Fruit fly (Drosophila melanogaster) whole organism, embryonic: Measurements from ENCODE around the gene CG13653.

ENCODE experiments used
- Adf1 ChIP-seq: fragments of 200-800 bp; sonication (Bioruptor generic); IDR thresholded peaks from 2 replicates; pipeline ENCODE4 v1.3.6; 2022; ENCODE audit warnings: missing biosample characterization, missing genetic modification characterization
- BtbVII ChIP-seq: fragments of 200-800 bp; sonication (Bioruptor generic); optimal IDR thresholded peaks from 3 replicates; lab custom pipeline; 2017; ENCODE audit warnings: missing biosample characterization, mild to moderate bottlenecking, missing genetic modification characterization
- CG10267 ChIP-seq: fragments of 200-800 bp; sonication (Bioruptor generic); optimal IDR thresholded peaks from 2 replicates; lab custom pipeline; 2018; ENCODE audit warnings: missing biosample characterization, mild to moderate bottlenecking, missing genetic modification characterization, moderate library complexity
- CG11504 ChIP-seq: fragments of 200-800 bp; sonication (Bioruptor generic); optimal IDR thresholded peaks from 3 replicates; lab custom pipeline; 2019; ENCODE audit warnings: missing biosample characterization, mild to moderate bottlenecking, missing genetic modification characterization, moderate library complexity
- CG13424 ChIP-seq: fragments of 200-800 bp; sonication (Bioruptor generic); optimal IDR thresholded peaks from 2 replicates; lab custom pipeline; 2019; ENCODE audit warnings: missing biosample characterization, mild to moderate bottlenecking, missing genetic modification characterization, moderate library complexity
- CG14050 ChIP-seq: fragments of 200-800 bp; sonication (Bioruptor generic); IDR thresholded peaks from 3 replicates; pipeline ENCODE4 v1.3.6; 2022; ENCODE audit warnings: missing biosample characterization, missing genetic modification characterization
- CG15011 ChIP-seq: fragments of 200-800 bp; sonication (Bioruptor generic); optimal IDR thresholded peaks from 3 replicates; lab custom pipeline; 2018; ENCODE audit warnings: missing biosample characterization, mild to moderate bottlenecking, missing genetic modification characterization
- CG16863 ChIP-seq: fragments of 200-800 bp; sonication (Bioruptor generic); optimal IDR thresholded peaks from 3 replicates; lab custom pipeline; 2016; ENCODE audit warnings: missing biosample characterization, missing genetic modification characterization
- CG17328 ChIP-seq: fragments of 200-800 bp; sonication (Bioruptor generic); IDR thresholded peaks from 2 replicates; pipeline ENCODE4 v1.3.6; 2022; ENCODE audit warnings: missing biosample characterization, missing genetic modification characterization
- CG17359 ChIP-seq: fragments of 200-800 bp; sonication (Bioruptor generic); optimal IDR thresholded peaks from 3 replicates; lab custom pipeline; 2018; ENCODE audit warnings: missing biosample characterization, mild to moderate bottlenecking, missing genetic modification characterization, moderate library complexity
- CG18262 ChIP-seq: fragments of 200-800 bp; optimal IDR thresholded peaks from 3 replicates; lab custom pipeline; 2019; ENCODE audit warnings: missing biosample characterization, mild to moderate bottlenecking, missing genetic modification characterization, moderate library complexity
- CG18476 ChIP-seq: fragments of 200-800 bp; sonication (Bioruptor generic); optimal IDR thresholded peaks from 2 replicates; lab custom pipeline; 2016; ENCODE audit warnings: missing biosample characterization, mild to moderate bottlenecking, missing genetic modification characterization
- CG2120 ChIP-seq: fragments of 200-800 bp; sonication (Bioruptor generic); optimal IDR thresholded peaks from 3 replicates; lab custom pipeline; 2016; ENCODE audit warnings: missing biosample characterization, missing genetic modification characterization
- CG31388 ChIP-seq: fragments of 200-800 bp; sonication (Bioruptor generic); optimal IDR thresholded peaks from 2 replicates; lab custom pipeline; 2016; ENCODE audit warnings: missing biosample characterization, missing genetic modification characterization
- CG31441 ChIP-seq: fragments of 200-800 bp; sonication (Bioruptor generic); IDR thresholded peaks from 2 replicates; pipeline ENCODE4 v1.3.6; 2022; ENCODE audit warnings: missing biosample characterization, missing genetic modification characterization
- CG33557 ChIP-seq: fragments of 200-800 bp; sonication (Bioruptor generic); optimal IDR thresholded peaks from 2 replicates; lab custom pipeline; 2019; ENCODE audit warnings: missing biosample characterization, mild to moderate bottlenecking, missing genetic modification characterization, moderate library complexity
- CG34376 ChIP-seq: fragments of 200-800 bp; sonication (Bioruptor generic); optimal IDR thresholded peaks from 2 replicates; lab custom pipeline; 2018; ENCODE audit warnings: missing biosample characterization, mild to moderate bottlenecking, missing genetic modification characterization
- CG4707 ChIP-seq: fragments of 200-800 bp; sonication (Bioruptor generic); optimal IDR thresholded peaks from 2 replicates; lab custom pipeline; 2018; ENCODE audit warnings: missing biosample characterization, mild to moderate bottlenecking, missing genetic modification characterization, moderate library complexity
- CG4820 ChIP-seq: fragments of 200-800 bp; sonication (Bioruptor generic); optimal IDR thresholded peaks from 3 replicates; lab custom pipeline; 2016; ENCODE audit warnings: missing biosample characterization, missing genetic modification characterization
- CG4854 ChIP-seq: fragments of 200-800 bp; sonication (Bioruptor generic); optimal IDR thresholded peaks from 2 replicates; lab custom pipeline; 2016; ENCODE audit warnings: missing biosample characterization, missing genetic modification characterization, inconsistent platforms
- CG5180 ChIP-seq: fragments of 200-800 bp; sonication (Bioruptor generic); optimal IDR thresholded peaks from 3 replicates; lab custom pipeline; 2017; ENCODE audit warnings: missing biosample characterization, missing genetic modification characterization, mild to moderate bottlenecking, moderate library complexity, missing genetic modification reagents
- CG7357 ChIP-seq: fragments of 200-800 bp; sonication (Bioruptor generic); IDR thresholded peaks from 3 replicates; pipeline ENCODE4 v1.3.6; 2022; ENCODE audit warnings: missing biosample characterization, missing genetic modification characterization
- CG7556 ChIP-seq: fragments of 200-800 bp; sonication (Bioruptor generic); optimal IDR thresholded peaks from 2 replicates; lab custom pipeline; 2017; ENCODE audit warnings: missing biosample characterization, mild to moderate bottlenecking, missing genetic modification characterization
- CG7963 ChIP-seq: fragments of 200-800 bp; sonication (Bioruptor generic); IDR thresholded peaks from 3 replicates; pipeline ENCODE4 v1.3.6; 2022; ENCODE audit warnings: missing biosample characterization, missing genetic modification characterization; ENCODE audit not compliant: partially characterized antibody
- CG9817 ChIP-seq: fragments of 200-800 bp; sonication (Bioruptor generic); optimal IDR thresholded peaks from 2 replicates; lab custom pipeline; 2018; ENCODE audit warnings: missing biosample characterization, mild to moderate bottlenecking, missing genetic modification characterization, moderate library complexity
- Camta ChIP-seq: fragments of 200-800 bp; sonication (Bioruptor generic); optimal IDR thresholded peaks from 2 replicates; lab custom pipeline; 2016; ENCODE audit warnings: missing biosample characterization, missing genetic modification characterization
- E2f1 ChIP-seq: fragments of 200-800 bp; sonication (Bioruptor generic); IDR thresholded peaks from 2 replicates; pipeline ENCODE4 v1.3.6; 2022; ENCODE audit warnings: missing biosample characterization, missing genetic modification characterization
- HLH3B ChIP-seq: fragments of 200-800 bp; sonication (Bioruptor generic); IDR thresholded peaks from 2 replicates; pipeline ENCODE4 v1.3.6; 2022; ENCODE audit warnings: missing biosample characterization, missing genetic modification characterization
- Sox102F ChIP-seq: fragments of 200-800 bp; sonication (Bioruptor generic); optimal IDR thresholded peaks from 2 replicates; lab custom pipeline; 2018; ENCODE audit warnings: missing biosample characterization, mild to moderate bottlenecking, missing genetic modification characterization, moderate library complexity
- TFAM ChIP-seq: fragments of 200-800 bp; sonication (Bioruptor generic); optimal IDR thresholded peaks from 2 replicates; lab custom pipeline; 2017; ENCODE audit warnings: missing biosample characterization, missing genetic modification characterization, inconsistent platforms
- Taf1 ChIP-seq: fragments of 200-800 bp; sonication (Bioruptor generic); IDR thresholded peaks from 2 replicates; pipeline ENCODE4 v1.3.6; 2022; ENCODE audit warnings: missing biosample characterization, missing genetic modification characterization
- Xrp1 ChIP-seq: fragments of 200-800 bp; sonication (Bioruptor generic); IDR thresholded peaks from 2 replicates; pipeline ENCODE4 v1.3.6; 2022; ENCODE audit warnings: missing biosample characterization, missing genetic modification characterization
- ap ChIP-seq: fragments of 200-800 bp; sonication (Bioruptor generic); IDR thresholded peaks from 2 replicates; pipeline ENCODE4 v1.3.6; 2022; ENCODE audit warnings: missing biosample characterization, missing genetic modification characterization
- ato ChIP-seq: fragments of 200-800 bp; sonication (Bioruptor generic); IDR thresholded peaks from 2 replicates; pipeline ENCODE4 v1.3.6; 2022; ENCODE audit warnings: missing biosample characterization, missing genetic modification characterization; ENCODE audit not compliant: partially characterized antibody
- cg ChIP-seq: fragments of 200-800 bp; sonication (Bioruptor generic); optimal IDR thresholded peaks from 3 replicates; lab custom pipeline; 2019; ENCODE audit warnings: missing biosample characterization, mild to moderate bottlenecking, missing genetic modification characterization, moderate library complexity
- chn ChIP-seq: fragments of 200-800 bp; sonication (Bioruptor generic); optimal IDR thresholded peaks from 2 replicates; lab custom pipeline; 2016; ENCODE audit warnings: missing biosample characterization, missing genetic modification characterization
- danr ChIP-seq: fragments of 200-800 bp; sonication (Bioruptor generic); IDR thresholded peaks from 2 replicates; pipeline ENCODE4 v1.3.6; 2022; ENCODE audit warnings: missing biosample characterization, missing genetic modification characterization
- fd102C ChIP-seq: fragments of 200-800 bp; sonication (Bioruptor generic); optimal IDR thresholded peaks from 2 replicates; lab custom pipeline; 2018; ENCODE audit warnings: missing biosample characterization, mild to moderate bottlenecking, missing genetic modification characterization, moderate library complexity
- fu2 ChIP-seq: fragments of 200-800 bp; sonication (Bioruptor generic); optimal IDR thresholded peaks from 2 replicates; lab custom pipeline; 2016; ENCODE audit warnings: missing biosample characterization, missing genetic modification characterization
- gsb ChIP-seq: fragments of 200-800 bp; sonication (Bioruptor generic); IDR thresholded peaks from 2 replicates; pipeline ENCODE4 v1.3.6; 2022; ENCODE audit warnings: missing biosample characterization, missing genetic modification characterization
- hkb ChIP-seq, 2 experiments: fragments of 200-800 bp in 1 of 2; fragments of >200 bp in 1 of 2; sonication (Bioruptor generic) in 1 of 2; IDR thresholded peaks in 1 of 2; optimal IDR thresholded peaks in 1 of 2; 2 replicates each; pipeline versions ENCODE4 v1.3.6 to Lab custom; 2017 to 2022; ENCODE audit warnings: missing biosample characterization in 1 of 2, missing genetic modification characterization in 1 of 2
- jing ChIP-seq: fragments of 200-800 bp; sonication (Bioruptor generic); optimal IDR thresholded peaks from 2 replicates; lab custom pipeline; 2018; ENCODE audit warnings: missing biosample characterization, mild to moderate bottlenecking, missing genetic modification characterization
- nerfin-2 ChIP-seq: fragments of 200-800 bp; sonication (Bioruptor generic); IDR thresholded peaks from 2 replicates; pipeline ENCODE4 v1.3.6; 2022; ENCODE audit warnings: missing biosample characterization, missing genetic modification characterization; ENCODE audit not compliant: partially characterized antibody
- prd ChIP-seq, 3 experiments: fragments of >200 bp in 2 of 3; fragments of 200-800 bp in 1 of 3; sonication (Bioruptor generic) in 1 of 3; optimal IDR thresholded peaks in 2 of 3; IDR thresholded peaks in 1 of 3; 2 replicates in 2 of 3; 3 replicates in 1 of 3; pipeline versions ENCODE4 v1.3.6 to Lab custom; 2017 to 2022; ENCODE audit warnings: missing biosample characterization in 1 of 3, missing genetic modification characterization in 1 of 3
- repo ChIP-seq: fragments of 200-800 bp; sonication (Bioruptor generic); optimal IDR thresholded peaks from 2 replicates; lab custom pipeline; 2016; ENCODE audit warnings: missing biosample characterization, missing genetic modification characterization
- rib ChIP-seq: fragments of 200-800 bp; sonication (Bioruptor generic); IDR thresholded peaks from 2 replicates; pipeline ENCODE4 v1.3.6; 2022; ENCODE audit warnings: missing biosample characterization, missing genetic modification characterization
- run ChIP-seq: fragments of 200-800 bp; sonication (Bioruptor generic); optimal IDR thresholded peaks from 3 replicates; lab custom pipeline; 2018; ENCODE audit warnings: missing biosample characterization, mild to moderate bottlenecking, missing genetic modification characterization
- sug ChIP-seq: fragments of 200-800 bp; optimal IDR thresholded peaks from 2 replicates; lab custom pipeline; 2019; ENCODE audit warnings: missing biosample characterization, mild to moderate bottlenecking, missing genetic modification characterization, moderate library complexity
- usp ChIP-seq: fragments of >200 bp; optimal IDR thresholded peaks from 2 replicates; lab custom pipeline; 2017; ENCODE audit warnings: missing biosample characterization, missing genetic modification characterization
- zfh1 ChIP-seq: fragments of 200-800 bp; sonication (Bioruptor generic); IDR thresholded peaks from 3 replicates; pipeline ENCODE4 v1.3.6; 2022; ENCODE audit warnings: missing biosample characterization, missing genetic modification characterization

CG13653 gene

DNA sequence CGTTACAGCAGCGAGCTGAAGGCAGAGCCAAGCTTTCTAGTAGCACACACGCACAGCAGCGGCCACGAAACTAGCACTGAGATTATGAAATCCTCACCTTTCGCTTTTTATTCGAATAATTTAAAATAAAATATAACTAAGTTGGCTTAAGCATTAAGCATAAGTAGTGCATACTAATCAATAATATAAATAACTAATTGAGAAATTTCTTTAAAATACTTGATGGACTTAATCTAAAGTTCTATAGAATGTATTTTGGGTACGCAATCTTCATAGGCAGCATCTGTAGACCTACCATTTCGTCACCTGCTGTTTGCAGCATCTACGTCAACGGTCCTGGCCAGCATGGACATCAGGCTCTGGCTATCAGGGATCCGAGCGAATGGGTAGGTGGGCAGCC lies 43.0 kb upstream of the CG13653 start (continued):
- TF ChIP-seq CG13424 (tag; lab: Kevin White, UChicago), result peak; percentile 36
- TF ChIP-seq ap (GFP tag; lab: Robert Waterston, UW), result no peak
- no peak for TF ChIP-seq CG14050 (GFP tag; lab: Robert Waterston, UW)
- no peak for TF ChIP-seq gsb (GFP tag; lab: Robert Waterston, UW)
- TF ChIP-seq CG16863, result no peak
- TF ChIP-seq CG10267 (tag; lab: Kevin White, UChicago), result peak; percentile 22
- TF ChIP-seq usp (GFP tag; lab: Kevin White, UChicago), result no peak
- TF ChIP-seq CG2120 (GFP tag; lab: Kevin White, UChicago), result peak; percentile 36
- no peak for TF ChIP-seq CG15011
- no peak for TF ChIP-seq CG33557
- peak; percentile 32 for TF ChIP-seq sug (tag; lab: Kevin White, UChicago)
- TF ChIP-seq zfh1, result no peak
- TF ChIP-seq CG18476 (GFP tag; lab: Kevin White, UChicago), result no peak
- no peak for TF ChIP-seq rib (GFP tag; lab: Robert Waterston, UW)
- no peak for TF ChIP-seq ato (GFP tag; lab: Robert Waterston, UW)
- no peak for TF ChIP-seq CG4854
- TF ChIP-seq nerfin-2 (GFP tag; lab: Robert Waterston, UW), result no peak
- no peak for TF ChIP-seq CG17328 (GFP tag; lab: Robert Waterston, UW)
- 0 out of 3 replicates have a peak, but pooled peaks have one; percentile 25 for TF ChIP-seq CG7357 (GFP tag; lab: Robert Waterston, UW)
- TF ChIP-seq cg (GFP tag; lab: Kevin White, UChicago), result no peak
- peak; percentile 39; the same call in 1 of the 2 replicates for TF ChIP-seq CG31441 (GFP tag; lab: Robert Waterston, UW)
- TF ChIP-seq Camta (GFP tag; lab: Kevin White, UChicago), result no peak
- TF ChIP-seq CG31388 (GFP tag; lab: Kevin White, UChicago), result no peak
- no peak for TF ChIP-seq fd102C
- no peak for TF ChIP-seq fu2 (GFP tag; lab: Kevin White, UChicago)
- peak; percentile 4 for TF ChIP-seq Sox102F
- no peak for TF ChIP-seq BtbVII (GFP tag; lab: Kevin White, UChicago)
- no peak for TF ChIP-seq Taf1 (GFP tag; lab: Robert Waterston, UW)
- peak; percentile 55 for TF ChIP-seq CG11504 (tag; lab: Kevin White, UChicago)
- TF ChIP-seq Adf1 (GFP tag; lab: Robert Waterston, UW), result no peak
- no peak for TF ChIP-seq jing (GFP tag; lab: Kevin White, UChicago)
- TF ChIP-seq chn, result no peak
- TF ChIP-seq CG5180 (GFP tag; lab: Kevin White, UChicago), result no peak
- no peak for TF ChIP-seq hkb (optimal IDR thresholded peaks at IDR 0.05; lab: Kevin White, UChicago)
- TF ChIP-seq hkb (GFP tag; IDR thresholded peaks at IDR 0.05; lab: Robert Waterston, UW), result no peak
- peak; percentile 23 for TF ChIP-seq CG34376
- no peak for TF ChIP-seq danr (GFP tag; lab: Robert Waterston, UW)
- peak; percentile 7 for TF ChIP-seq CG9817 (tag; lab: Kevin White, UChicago)
- TF ChIP-seq TFAM, result no peak
- TF ChIP-seq Xrp1, result 0 out of 2 replicates have a peak, but pooled peaks have one; percentile 9
- TF ChIP-seq HLH3B (GFP tag; lab: Robert Waterston, UW), result no peak
- no peak for TF ChIP-seq CG4707
- peak; percentile 58 for TF ChIP-seq CG7556
- no peak for TF ChIP-seq CG7963 (GFP tag; lab: Robert Waterston, UW)
- no peak for TF ChIP-seq run
- TF ChIP-seq CG17359, result peak; percentile 19
- TF ChIP-seq prd (optimal IDR thresholded peaks at IDR 0.05; lab: Kevin White, UChicago), result no peak
- TF ChIP-seq prd (GFP tag; IDR thresholded peaks at IDR 0.05; lab: Robert Waterston, UW), result no peak
- TF ChIP-seq CG4820 (GFP tag; lab: Kevin White, UChicago), result no peak
- no peak for TF ChIP-seq repo
- no peak for TF ChIP-seq E2f1 (GFP tag; lab: Robert Waterston, UW)
- no peak for TF ChIP-seq CG18262 (tag; lab: Kevin White, UChicago)
